Fruit fly (Drosophila melanogaster) whole organism, wandering third instar larva: ENCODE data around the gene gdl.
A peak's percentile ranks its signal among the peaks of the same experiment; 100 is the strongest.

Source experiments
- CG32264 ChIP-seq: fragments of 200-800 bp; sonication (Bioruptor generic); optimal IDR thresholded peaks from 2 replicates; lab custom pipeline; 2016; ENCODE audit warnings: missing biosample characterization, missing genetic modification characterization
- CG9705 ChIP-seq: fragments of 200-800 bp; sonication (Bioruptor generic); optimal IDR thresholded peaks from 2 replicates; lab custom pipeline; 2018; ENCODE audit warnings: missing biosample characterization, mild to moderate bottlenecking, missing genetic modification characterization
- CrebA ChIP-seq: fragments of 200-800 bp; sonication (Bioruptor generic); optimal IDR thresholded peaks from 2 replicates; lab custom pipeline; 2016; ENCODE audit warnings: missing biosample characterization, mild to moderate bottlenecking, missing genetic modification characterization, borderline replicate concordance
- Dfd ChIP-seq: fragments of >200 bp; optimal IDR thresholded peaks from 2 replicates; lab custom pipeline; 2017; ENCODE audit warnings: missing biosample characterization, missing genetic modification characterization
- HLH106 ChIP-seq: fragments of 200-800 bp; optimal IDR thresholded peaks from 3 replicates; lab custom pipeline; 2019; ENCODE audit warnings: missing biosample characterization, mild to moderate bottlenecking, missing genetic modification characterization, moderate library complexity
- Hnf4 ChIP-seq: fragments of 200-800 bp; sonication (Bioruptor generic); optimal IDR thresholded peaks from 2 replicates; lab custom pipeline; 2016; ENCODE audit warnings: missing biosample characterization, mild to moderate bottlenecking, missing genetic modification characterization
- Jra ChIP-seq: sonication (Bioruptor generic); optimal IDR thresholded peaks from 2 replicates; lab custom pipeline; 2016; ENCODE audit warnings: missing biosample characterization, missing genetic modification characterization
- Mio ChIP-seq: sonication (Bioruptor generic); optimal IDR thresholded peaks from 2 replicates; lab custom pipeline; 2016; ENCODE audit warnings: missing biosample characterization, missing genetic modification characterization
- Myc ChIP-seq: fragments of >200 bp; optimal IDR thresholded peaks from 2 replicates; lab custom pipeline; 2017
- N ChIP-seq: fragments of >200 bp; optimal IDR thresholded peaks from 2 replicates; lab custom pipeline; 2018; ENCODE audit warnings: missing biosample characterization, missing external identifiers, missing genetic modification characterization
- Rel ChIP-seq, 2 experiments: fragments of 200-800 bp; sonication (Bioruptor generic) in 1 of 2; optimal IDR thresholded peaks; 2 replicates in 1 of 2; 3 replicates in 1 of 2; lab custom pipeline; 2016 to 2019; ENCODE audit warnings: mild to moderate bottlenecking in 2 of 2, missing biosample characterization in 2 of 2, missing genetic modification characterization in 2 of 2, moderate library complexity in 1 of 2
- Sp1 ChIP-seq: fragments of 200-800 bp; sonication (Bioruptor generic); optimal IDR thresholded peaks from 3 replicates; lab custom pipeline; 2019; ENCODE audit warnings: missing biosample characterization, mild to moderate bottlenecking, missing genetic modification characterization, moderate library complexity
- brk ChIP-seq: fragments of 200-800 bp; sonication (Bioruptor generic); optimal IDR thresholded peaks from 2 replicates; lab custom pipeline; 2016; ENCODE audit warnings: missing biosample characterization, mild to moderate bottlenecking, missing genetic modification characterization
- dl ChIP-seq, 2 experiments: fragments of 175-275, 200-275 bp in 1 of 2; fragments of 200-275 bp in 1 of 2; sonication (Bioruptor generic); optimal IDR thresholded peaks; lab custom pipeline; 2018; ENCODE audit warnings: mild to moderate bottlenecking in 2 of 2, missing biosample characterization in 2 of 2, missing genetic modification characterization in 2 of 2, moderate library complexity in 2 of 2; ENCODE audit not compliant: partially characterized antibody in 2 of 2, insufficient read depth in 1 of 2
- dmrt93B ChIP-seq: fragments of 200-800 bp; sonication (Bioruptor generic); optimal IDR thresholded peaks from 2 replicates; lab custom pipeline; 2018; ENCODE audit warnings: missing biosample characterization, mild to moderate bottlenecking, missing genetic modification characterization
- dsf ChIP-seq: sonication (Bioruptor generic); optimal IDR thresholded peaks from 2 replicates; lab custom pipeline; 2016; ENCODE audit warnings: missing biosample characterization, missing genetic modification characterization, borderline replicate concordance
- ey ChIP-seq: fragments of 200-800 bp; sonication (Bioruptor generic); optimal IDR thresholded peaks from 2 replicates; lab custom pipeline; 2016; ENCODE audit warnings: missing biosample characterization, missing genetic modification characterization
- foxo ChIP-seq, 2 experiments: fragments of 200-800 bp; sonication (Bioruptor generic); optimal IDR thresholded peaks; 2 replicates in 1 of 2; 3 replicates in 1 of 2; lab custom pipeline; 2016 to 2017; ENCODE audit warnings: missing biosample characterization in 2 of 2, missing genetic modification characterization in 2 of 2
- fru ChIP-seq: fragments of 200-800 bp; sonication (Bioruptor generic); optimal IDR thresholded peaks from 3 replicates; lab custom pipeline; 2016; ENCODE audit warnings: missing biosample characterization, mild to moderate bottlenecking, missing genetic modification characterization
- h ChIP-seq: fragments of 200-800 bp; sonication (Bioruptor generic); optimal IDR thresholded peaks from 3 replicates; lab custom pipeline; 2016; ENCODE audit warnings: missing biosample characterization, mild to moderate bottlenecking, missing genetic modification characterization
- jim ChIP-seq: fragments of 175-275, 200-325 bp; sonication (Bioruptor generic); optimal IDR thresholded peaks from 2 replicates; lab custom pipeline; 2016; ENCODE audit warnings: missing biosample characterization, mild to moderate bottlenecking, missing genetic modification characterization
- lola ChIP-seq: fragments of >200 bp; optimal IDR thresholded peaks from 2 replicates; lab custom pipeline; 2017; ENCODE audit warnings: missing biosample characterization, missing genetic modification characterization
- pan ChIP-seq: fragments of >200 bp; optimal IDR thresholded peaks from 2 replicates; lab custom pipeline; 2017
- tai ChIP-seq: sonication (Bioruptor generic); optimal IDR thresholded peaks from 2 replicates; lab custom pipeline; 2016; ENCODE audit warnings: missing biosample characterization, missing genetic modification characterization
- usp ChIP-seq: fragments of >200 bp; optimal IDR thresholded peaks from 2 replicates; lab custom pipeline; 2017; ENCODE audit warnings: missing biosample characterization, missing genetic modification characterization
- woc ChIP-seq: sonication (Bioruptor generic); optimal IDR thresholded peaks from 2 replicates; lab custom pipeline; 2016; ENCODE audit warnings: missing biosample characterization, mild to moderate bottlenecking, missing genetic modification characterization

Gene gdl

dm6 chr3L:15514814-15515495 lies 5.7 kb downstream of the gdl start:
- TF ChIP-seq usp (GFP tag; lab: Kevin White, UChicago) = no peak
- no peak for TF ChIP-seq CrebA (GFP tag; lab: Kevin White, UChicago)
- no peak for TF ChIP-seq N (GFP tag; lab: Kevin White, UChicago)
- TF ChIP-seq h (GFP tag; lab: Kevin White, UChicago) = no peak
- no peak for TF ChIP-seq Mio (GFP tag; lab: Kevin White, UChicago)
- no peak for TF ChIP-seq dsf (GFP tag; lab: Kevin White, UChicago)
- no peak for TF ChIP-seq dmrt93B

dm6 chr3L:15516440-15516839 lies 7.2 kb downstream of the gdl start:
- TF ChIP-seq tai (GFP tag; lab: Kevin White, UChicago) = no peak
- peak; percentile 75 for TF ChIP-seq Myc (lab: Kevin White, UChicago)
- no peak for TF ChIP-seq lola (GFP tag; lab: Kevin White, UChicago)
- TF ChIP-seq h (GFP tag; lab: Kevin White, UChicago) = no peak
- no peak for TF ChIP-seq woc (GFP tag; lab: Kevin White, UChicago)
- peak; percentile 88 for TF ChIP-seq N (GFP tag; lab: Kevin White, UChicago)
- TF ChIP-seq Jra (GFP tag; lab: Kevin White, UChicago) = no peak
- no peak for TF ChIP-seq pan (lab: Kevin White, UChicago)
- no peak for TF ChIP-seq Hnf4
- no peak for TF ChIP-seq dl (GFP tag; optimal IDR thresholded peaks at IDR 0.05; lab: Kevin White, UChicago; ENCODE audit: insufficient read depth in 1 of 2, partially characterized antibody in 2 of 2)
- no peak for TF ChIP-seq fru

dm6 chr3L:15516956-15517355 lies 7.7 kb downstream of the gdl start, which contains the start of gene CG13454:
CG13454 (minus strand) TSS chr3L:15517056.
- TF ChIP-seq lola (GFP tag; lab: Kevin White, UChicago) (no peak), Dfd (GFP tag; lab: Kevin White, UChicago) (no peak), CrebA (GFP tag; lab: Kevin White, UChicago) (no peak), dsf (GFP tag; lab: Kevin White, UChicago) (no peak), fru (no peak), usp (GFP tag; lab: Kevin White, UChicago) (no peak), foxo (GFP tag; optimal IDR thresholded peaks at IDR 0.05; lab: Kevin White, UChicago) (no peak), CG9705 (GFP tag; lab: Kevin White, UChicago) (no peak), jim (GFP tag; lab: Kevin White, UChicago) (no peak), dmrt93B (no peak), brk (GFP tag; lab: Kevin White, UChicago) (no peak), HLH106 (tag; lab: Kevin White, UChicago) (no peak), CG32264 (GFP tag; lab: Kevin White, UChicago) (no peak)

dm6 chr3L:15517508-15517907 lies 8.3 kb downstream of the gdl start:
- TF ChIP-seq Dfd (GFP tag; lab: Kevin White, UChicago) (no peak), foxo (GFP tag; optimal IDR thresholded peaks at IDR 0.05; lab: Kevin White, UChicago) (no peak), Rel (GFP tag; optimal IDR thresholded peaks at IDR 0.05; lab: Kevin White, UChicago) (no peak), Rel (tag; optimal IDR thresholded peaks at IDR 0.05; lab: Kevin White, UChicago) (peak; percentile 28)
- TF ChIP-seq, all 38 proteins: peak for 1

dm6 chr3L:15518344-15518743 lies 9.1 kb downstream of the gdl start:
- TF ChIP-seq fru (no peak), Rel (GFP tag; optimal IDR thresholded peaks at IDR 0.05; lab: Kevin White, UChicago) (no peak), Rel (tag; optimal IDR thresholded peaks at IDR 0.05; lab: Kevin White, UChicago) (peak; percentile 45)

- TF ChIP-seq Sp1 (GFP tag; lab: Kevin White, UChicago) (no peak), Jra (GFP tag; lab: Kevin White, UChicago) (no peak), usp (GFP tag; lab: Kevin White, UChicago) (no peak), foxo (GFP tag; optimal IDR thresholded peaks at IDR 0.05; lab: Kevin White, UChicago) (no peak)
These were observed 10.2 kb downstream of the gdl start, which contains the start of gene mex1 for dm6 chr3L:15519492-15519891. mex1 (minus strand) TSS chr3L:15519592.

dm6 chr3L:15519920-15520319 lies 10.7 kb downstream of the gdl start:
- no peak for TF ChIP-seq CrebA (GFP tag; lab: Kevin White, UChicago)
- TF ChIP-seq pan (lab: Kevin White, UChicago) = no peak
- no peak for TF ChIP-seq Rel (GFP tag; optimal IDR thresholded peaks at IDR 0.05; lab: Kevin White, UChicago)
- TF ChIP-seq Rel (tag; optimal IDR thresholded peaks at IDR 0.05; lab: Kevin White, UChicago) = peak; percentile 98
- no peak for TF ChIP-seq ey (GFP tag; lab: Kevin White, UChicago)
- TF ChIP-seq usp (GFP tag; lab: Kevin White, UChicago) = no peak
